Worm (Caenorhabditis elegans) whole organism, early embryonic: ENCODE measurements around the gene srab-23.

Experiments used
- B0310.2 ChIP-seq: sonication (generic microtip); optimal IDR thresholded peaks from 2 replicates; lab custom pipeline; 2016; ENCODE audit warnings: mild to moderate bottlenecking, missing genetic modification characterization, missing compliant biosample characterization
- ceh-36 ChIP-seq: sonication (generic microtip); optimal IDR thresholded peaks from 2 replicates; lab custom pipeline; 2016; ENCODE audit warnings: missing genetic modification characterization, inconsistent platforms, missing compliant biosample characterization
- flt-1 ChIP-seq: fragments of 200-800 bp; sonication (Bioruptor generic); IDR thresholded peaks from 2 replicates; pipeline ENCODE4 v1.3.6; 2022; ENCODE audit warnings: missing genetic modification characterization, missing compliant biosample characterization
- tbx-11 ChIP-seq: fragments of 200-800 bp; sonication (Bioruptor generic); IDR thresholded peaks from 2 replicates; pipeline ENCODE4 v1.3.6; 2022; ENCODE audit warnings: missing genetic modification characterization, missing compliant biosample characterization

DNA sequence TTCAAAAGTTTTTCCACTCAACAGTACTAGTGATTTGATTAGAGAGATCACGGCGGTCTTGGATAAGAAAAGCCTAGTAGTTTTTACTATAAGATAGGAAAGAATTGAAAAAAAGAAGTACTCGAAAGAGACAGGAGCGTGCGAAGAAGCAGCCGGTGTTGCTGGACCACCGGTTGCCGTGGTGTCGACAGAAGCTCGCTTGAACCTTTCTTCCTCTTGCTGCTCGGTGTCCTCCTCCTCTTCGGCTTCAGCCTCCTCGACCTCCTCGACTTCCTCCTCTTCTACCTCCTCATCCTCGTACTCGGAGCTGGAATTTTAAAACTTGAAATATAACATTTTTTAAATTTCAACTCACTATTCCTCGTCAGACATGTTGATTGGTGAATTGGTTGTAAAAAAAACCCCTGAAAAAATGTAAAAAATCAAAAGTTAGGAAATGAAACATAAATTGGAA lies 42.9 kb downstream of the srab-23 start, which contains the start of gene tnt-4:
- TF ChIP-seq ceh-36 (tag; lab: Kevin White, UChicago) (no peak), flt-1 (no peak), B0310.2 (no peak), tbx-11 (GFP tag; lab: Robert Waterston, UW) (no peak)
